Worm (Caenorhabditis elegans) whole organism, late embryonic: ENCODE measurements around the gene seb-3.

Experiments used
- C08G9.2 ChIP-seq: sonication (generic microtip); optimal IDR thresholded peaks from 2 replicates; lab custom pipeline; 2016; ENCODE audit warnings: mild to moderate bottlenecking, missing genetic modification characterization, moderate library complexity, missing compliant biosample characterization
- F13H6.1 ChIP-seq: sonication (generic microtip); optimal IDR thresholded peaks from 2 replicates; lab custom pipeline; 2016; ENCODE audit warnings: missing genetic modification characterization, missing compliant biosample characterization
- K09A11.1 ChIP-seq: sonication (generic microtip); optimal IDR thresholded peaks from 2 replicates; lab custom pipeline; 2017; ENCODE audit warnings: antibody characterized with exemption, mild to moderate bottlenecking, missing genetic modification characterization, missing compliant biosample characterization; ENCODE audit not compliant: insufficient read depth
- Y22D7AL.16 ChIP-seq: sonication (generic microtip); optimal IDR thresholded peaks from 2 replicates; lab custom pipeline; 2016; ENCODE audit warnings: missing genetic modification characterization, missing compliant biosample characterization
- ahr-1 ChIP-seq: sonication (generic microtip); optimal IDR thresholded peaks from 2 replicates; lab custom pipeline; 2016; ENCODE audit warnings: missing genetic modification characterization, missing compliant biosample characterization
- ama-1 ChIP-seq: fragments of 150-350 bp; optimal IDR thresholded peaks from 2 replicates; lab custom pipeline; 2014
- ceh-19 ChIP-seq: fragments of 200-800 bp; sonication (Bioruptor generic); optimal IDR thresholded peaks from 2 replicates; lab custom pipeline; 2018; ENCODE audit warnings: mild to moderate bottlenecking, missing genetic modification characterization, missing compliant biosample characterization
- ceh-2 ChIP-seq: sonication (generic microtip); optimal IDR thresholded peaks from 2 replicates; lab custom pipeline; 2016; ENCODE audit warnings: missing genotype, missing genetic modification characterization, missing compliant biosample characterization
- ceh-24 ChIP-seq: sonication (generic microtip); optimal IDR thresholded peaks from 2 replicates; lab custom pipeline; 2016; ENCODE audit warnings: mild to moderate bottlenecking, missing genetic modification characterization, missing compliant biosample characterization
- ceh-30 ChIP-seq: fragments of 150-350 bp; optimal IDR thresholded peaks from 2 replicates; lab custom pipeline; 2014; ENCODE audit warnings: missing biosample characterization, missing genetic modification characterization
- ceh-48 ChIP-seq: sonication (generic microtip); optimal IDR thresholded peaks from 2 replicates; lab custom pipeline; 2016; ENCODE audit warnings: missing genetic modification characterization, inconsistent platforms, missing compliant biosample characterization
- ceh-9 ChIP-seq: sonication (generic microtip); optimal IDR thresholded peaks from 2 replicates; lab custom pipeline; 2016; ENCODE audit warnings: mild to moderate bottlenecking, missing genetic modification characterization, inconsistent platforms, missing compliant biosample characterization
- dmd-4 ChIP-seq: sonication (generic microtip); optimal IDR thresholded peaks from 2 replicates; lab custom pipeline; 2016; ENCODE audit warnings: borderline replicate concordance, missing genetic modification characterization, missing compliant biosample characterization
- dve-1 ChIP-seq: sonication (generic microtip); optimal IDR thresholded peaks from 2 replicates; lab custom pipeline; 2017; ENCODE audit warnings: antibody characterized with exemption, mild to moderate bottlenecking, missing genetic modification characterization, missing compliant biosample characterization
- elt-2 ChIP-seq: sonication (generic microtip); optimal IDR thresholded peaks from 2 replicates; lab custom pipeline; 2016; ENCODE audit warnings: missing genetic modification reagents, missing genetic modification characterization, missing compliant biosample characterization
- hlh-13 ChIP-seq: fragments of 200-800 bp; sonication (Bioruptor generic); optimal IDR thresholded peaks from 2 replicates; lab custom pipeline; 2018; ENCODE audit warnings: mild to moderate bottlenecking, missing genetic modification characterization, missing compliant biosample characterization
- hlh-30 ChIP-seq: sonication (generic microtip); optimal IDR thresholded peaks from 2 replicates; lab custom pipeline; 2017; ENCODE audit warnings: antibody characterized with exemption, missing genetic modification characterization, missing compliant biosample characterization; ENCODE audit not compliant: insufficient read depth
- hlh-6 ChIP-seq: sonication (generic microtip); optimal IDR thresholded peaks from 2 replicates; lab custom pipeline; 2016; ENCODE audit warnings: missing genotype, missing genetic modification characterization, missing compliant biosample characterization
- hlh-8 ChIP-seq: sonication (generic microtip); optimal IDR thresholded peaks from 2 replicates; lab custom pipeline; 2016; ENCODE audit warnings: missing genotype, missing genetic modification characterization, missing compliant biosample characterization
- nfya-1 ChIP-seq: sonication (generic microtip); optimal IDR thresholded peaks from 2 replicates; lab custom pipeline; 2017; ENCODE audit warnings: missing genetic modification characterization, mild to moderate bottlenecking, missing compliant biosample characterization, antibody characterized with exemption, moderate library complexity
- nhr-11 ChIP-seq: fragments of 150-350 bp; optimal IDR thresholded peaks from 2 replicates; lab custom pipeline; 2014; ENCODE audit warnings: missing biosample characterization, missing genetic modification characterization
- nhr-232 ChIP-seq: sonication (generic microtip); optimal IDR thresholded peaks from 2 replicates; lab custom pipeline; 2016; ENCODE audit warnings: missing genetic modification characterization, missing compliant biosample characterization
- odd-2 ChIP-seq: sonication (generic microtip); optimal IDR thresholded peaks from 2 replicates; lab custom pipeline; 2017; ENCODE audit warnings: antibody characterized with exemption, mild to moderate bottlenecking, missing genetic modification characterization, missing compliant biosample characterization
- pax-1 ChIP-seq: fragments of 150-350 bp; optimal IDR thresholded peaks from 2 replicates; lab custom pipeline; 2014; ENCODE audit warnings: missing biosample characterization, missing genetic modification characterization
- pha-4 ChIP-seq: fragments of 150-350 bp; optimal IDR thresholded peaks from 2 replicates; lab custom pipeline; 2018; ENCODE audit warnings: missing biosample characterization, missing genetic modification reagents, missing genetic modification characterization
- pros-1 ChIP-seq: fragments of 150-350 bp; optimal IDR thresholded peaks from 2 replicates; lab custom pipeline; 2014; ENCODE audit warnings: missing biosample characterization, missing genetic modification reagents, missing genetic modification characterization
- ref-2 ChIP-seq: sonication (generic microtip); optimal IDR thresholded peaks from 2 replicates; lab custom pipeline; 2016; ENCODE audit warnings: missing genetic modification characterization, missing compliant biosample characterization
- syd-9 ChIP-seq: sonication (generic microtip); optimal IDR thresholded peaks from 2 replicates; lab custom pipeline; 2016; ENCODE audit warnings: mild to moderate bottlenecking, missing genetic modification characterization, moderate library complexity, missing compliant biosample characterization
- tbx-7 ChIP-seq: sonication (generic microtip); optimal IDR thresholded peaks from 2 replicates; lab custom pipeline; 2016; ENCODE audit warnings: missing genotype, missing genetic modification characterization, missing compliant biosample characterization
- ttx-3 ChIP-seq: sonication (generic microtip); optimal IDR thresholded peaks from 2 replicates; lab custom pipeline; 2016; ENCODE audit warnings: missing genetic modification reagents, missing genetic modification characterization, missing compliant biosample characterization
- unc-3 ChIP-seq, 2 experiments: fragments of 200-800 bp in 1 of 2; sonication (Bioruptor generic) in 1 of 2; sonication (generic microtip) in 1 of 2; conservative IDR thresholded peaks in 1 of 2; optimal IDR thresholded peaks in 1 of 2; 2 replicates each; pipeline versions ENCODE4 v1.3.6 to Lab custom; 2016 to 2022; ENCODE audit warnings: missing compliant biosample characterization in 2 of 2, missing genetic modification characterization in 2 of 2, missing genetic modification reagents in 1 of 2
- unc-55 ChIP-seq: sonication (generic microtip); optimal IDR thresholded peaks from 2 replicates; lab custom pipeline; 2017; ENCODE audit warnings: missing biosample characterization, missing genetic modification reagents, missing genetic modification characterization
- unc-86 ChIP-seq: sonication (generic microtip); optimal IDR thresholded peaks from 2 replicates; lab custom pipeline; 2016; ENCODE audit warnings: missing genetic modification characterization, missing compliant biosample characterization

Gene seb-3

ce11 chrX:15052385-15052784 is 26.3 kb downstream of the seb-3 start, which contains the start of gene H03G16.6:
Gene H03G16.6, plus strand, starts transcription at chrX:15052685.
- no peak for TF ChIP-seq hlh-30 (tag; lab: Kevin White, UChicago)
- TF ChIP-seq pax-1 (tag; lab: Kevin White, UChicago) = no peak
- no peak for TF ChIP-seq elt-2 (tag; lab: Kevin White, UChicago)
- TF ChIP-seq dmd-4 (tag; lab: Kevin White, UChicago) = no peak
- TF ChIP-seq pha-4 = no peak
- no peak for TF ChIP-seq dve-1
- no peak for TF ChIP-seq Y22D7AL.16 (tag; lab: Kevin White, UChicago)
- no peak for TF ChIP-seq ceh-19 (GFP tag; lab: Kevin White, UChicago)
- TF ChIP-seq K09A11.1 = no peak
- no peak for TF ChIP-seq ceh-2 (tag; lab: Kevin White, UChicago)

DNA sequence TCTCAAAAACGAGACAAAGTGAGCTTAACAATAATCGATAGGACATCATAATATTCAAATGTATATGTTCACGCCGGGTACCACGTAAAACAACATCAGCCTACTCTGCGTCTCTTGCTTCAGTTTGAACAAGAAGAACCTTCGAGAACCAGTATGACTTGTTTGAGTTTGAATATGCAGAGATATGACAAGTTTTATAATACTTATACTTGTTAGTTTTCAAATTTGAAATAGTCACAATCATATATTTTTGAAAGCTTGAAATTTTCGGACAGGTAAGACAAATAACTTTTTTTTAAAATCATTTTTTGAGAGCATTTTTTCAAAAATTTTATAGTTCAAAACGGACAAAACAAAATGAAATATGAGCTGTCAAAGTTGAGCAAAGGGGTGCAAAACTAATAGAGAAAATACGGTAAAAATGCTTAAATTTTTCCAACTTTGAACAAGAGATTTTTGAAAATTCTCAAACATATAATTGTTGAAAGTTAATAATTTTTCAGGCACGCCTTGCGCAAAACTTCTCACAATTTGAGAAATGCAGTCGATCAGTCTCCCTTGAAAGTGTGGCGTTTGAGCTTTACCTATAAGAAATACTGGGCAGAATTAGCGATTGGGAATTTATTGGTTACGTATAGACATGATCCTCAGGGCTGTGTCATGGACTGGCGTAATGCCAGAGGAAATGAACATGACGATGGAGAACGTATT is 27.3 kb downstream of the seb-3 start, which contains the start of gene H03G16.1:
Gene H03G16.1, plus strand, starts transcription at position 661 of the 711 bp plus-strand sequence.
- no peak for TF ChIP-seq hlh-8 (tag; lab: Kevin White, UChicago)
- TF ChIP-seq syd-9 (tag; lab: Kevin White, UChicago) = no peak
- no peak for TF ChIP-seq unc-86 (tag; lab: Kevin White, UChicago)
- no peak for TF ChIP-seq F13H6.1 (tag; lab: Kevin White, UChicago)
- no peak for TF ChIP-seq C08G9.2 (tag; lab: Kevin White, UChicago)
- TF ChIP-seq hlh-13 (GFP tag; lab: Kevin White, UChicago) = no peak
- TF ChIP-seq ama-1 = no peak
- TF ChIP-seq ceh-30 (tag; lab: Kevin White, UChicago) = no peak
- no peak for TF ChIP-seq odd-2 (tag; lab: Kevin White, UChicago)
- no peak for TF ChIP-seq elt-2 (tag; lab: Kevin White, UChicago)
- no peak for TF ChIP-seq pros-1 (tag; lab: Kevin White, UChicago)

DNA sequence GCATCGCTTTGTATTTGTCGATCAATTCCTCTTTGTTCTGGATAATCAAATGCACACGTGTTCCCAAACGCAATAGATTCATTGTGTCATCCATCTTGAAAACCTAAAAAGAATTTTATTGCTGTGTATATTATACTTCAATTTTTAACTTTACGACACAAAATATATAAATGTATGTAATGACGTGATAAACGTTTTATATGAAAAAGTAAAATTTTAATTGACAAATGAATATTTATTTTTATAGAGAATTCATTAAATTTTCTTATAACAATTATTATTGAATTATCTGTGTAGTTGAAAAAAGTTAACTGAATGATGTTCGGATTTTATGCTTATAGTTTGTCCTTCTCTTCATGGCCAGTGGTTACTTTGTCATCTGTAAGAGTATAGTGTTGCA is 29.8 kb downstream of the seb-3 start, which contains the start of gene H03G16.7:
Gene H03G16.7, minus strand, starts transcription at position 101 of the 400 bp plus-strand sequence.
- TF ChIP-seq syd-9 (tag; lab: Kevin White, UChicago) (no peak), ahr-1 (tag; lab: Kevin White, UChicago) (no peak), odd-2 (tag; lab: Kevin White, UChicago) (no peak), hlh-30 (tag; lab: Kevin White, UChicago) (no peak), C08G9.2 (tag; lab: Kevin White, UChicago) (no peak), Y22D7AL.16 (tag; lab: Kevin White, UChicago) (no peak), unc-55 (GFP tag; lab: Kevin White, UChicago) (no peak), nfya-1 (tag; lab: Kevin White, UChicago) (no peak), unc-86 (tag; lab: Kevin White, UChicago) (no peak), ttx-3 (tag; lab: Kevin White, UChicago) (no peak), unc-3 (GFP tag; conservative IDR thresholded peaks at IDR 0.05; lab: Robert Waterston, UW) (no peak), unc-3 (tag; optimal IDR thresholded peaks at IDR 0.05; lab: Kevin White, UChicago) (no peak), hlh-6 (tag; lab: Kevin White, UChicago) (no peak), nhr-11 (tag; lab: Kevin White, UChicago) (no peak), ceh-9 (tag; lab: Kevin White, UChicago) (no peak), ref-2 (tag; lab: Kevin White, UChicago) (no peak), K09A11.1 (no peak), ceh-48 (tag; lab: Kevin White, UChicago) (no peak), ceh-24 (tag; lab: Kevin White, UChicago) (no peak), tbx-7 (tag; lab: Kevin White, UChicago) (no peak)

- no peak for TF ChIP-seq nhr-232 (tag; lab: Kevin White, UChicago)
- TF ChIP-seq ceh-24 (tag; lab: Kevin White, UChicago) = no peak
- TF ChIP-seq ceh-2 (tag; lab: Kevin White, UChicago) = no peak
Observed at ce11 chrX:15056737-15057136, 30.6 kb downstream of the seb-3 start, which contains the start of gene H03G16.5. Gene H03G16.5, minus strand, starts transcription at chrX:15056837.
